Worm (Caenorhabditis elegans) whole organism, L2 larva: ENCODE data around the gene ZK1098.2.

Experiments
- C34F6.9 ChIP-seq: fragments of 150-350 bp; optimal IDR thresholded peaks from 2 replicates; lab custom pipeline; 2014; ENCODE audit warnings: missing biosample characterization, missing genetic modification characterization
- F13H6.1 ChIP-seq: sonication (generic microtip); optimal IDR thresholded peaks from 2 replicates; lab custom pipeline; 2016; ENCODE audit warnings: missing genetic modification characterization, missing compliant biosample characterization
- R02D3.7 ChIP-seq: fragments of 150-350 bp; optimal IDR thresholded peaks from 2 replicates; lab custom pipeline; 2014; ENCODE audit warnings: missing biosample characterization, missing genetic modification characterization
- Y55F3AM.14 ChIP-seq: fragments of 200-800 bp; sonication (Bioruptor generic); optimal IDR thresholded peaks from 2 replicates; lab custom pipeline; 2018; ENCODE audit warnings: mild to moderate bottlenecking, missing genetic modification characterization, missing compliant biosample characterization
- ZK546.5 ChIP-seq: sonication (generic microtip); optimal IDR thresholded peaks from 2 replicates; lab custom pipeline; 2017; ENCODE audit warnings: missing biosample characterization, missing genetic modification characterization
- alr-1 ChIP-seq: fragments of 150-350 bp; optimal IDR thresholded peaks from 2 replicates; lab custom pipeline; 2014; ENCODE audit warnings: missing biosample characterization, missing genetic modification characterization
- aly-2 ChIP-seq: fragments of 150-350 bp; optimal IDR thresholded peaks from 2 replicates; lab custom pipeline; 2014; ENCODE audit warnings: missing biosample characterization, missing genetic modification characterization
- ama-1 ChIP-seq: fragments of 150-350 bp; optimal IDR thresholded peaks from 2 replicates; lab custom pipeline; 2018; ENCODE audit warnings: inconsistent platforms
- blmp-1 ChIP-seq: sonication (generic microtip); optimal IDR thresholded peaks from 2 replicates; lab custom pipeline; 2017; ENCODE audit warnings: missing genetic modification characterization, mild to moderate bottlenecking, missing compliant biosample characterization, antibody characterized with exemption, moderate library complexity; ENCODE audit not compliant: insufficient read depth
- ceh-16 ChIP-seq: fragments of 150-350 bp; optimal IDR thresholded peaks from 2 replicates; lab custom pipeline; 2014; ENCODE audit warnings: missing biosample characterization, missing genetic modification characterization
- ceh-82 ChIP-seq: fragments of 150-350 bp; optimal IDR thresholded peaks from 2 replicates; lab custom pipeline; 2014; ENCODE audit warnings: missing biosample characterization, missing genetic modification characterization
- crh-2 ChIP-seq: sonication (generic microtip); optimal IDR thresholded peaks from 2 replicates; lab custom pipeline; 2017; ENCODE audit warnings: missing biosample characterization, missing genetic modification characterization
- egl-27 ChIP-seq: sonication (generic microtip); optimal IDR thresholded peaks from 3 replicates; lab custom pipeline; 2017; ENCODE audit warnings: missing biosample characterization, missing genetic modification reagents, missing genetic modification characterization
- fos-1 ChIP-seq: fragments of 150-350 bp; optimal IDR thresholded peaks from 2 replicates; lab custom pipeline; 2014; ENCODE audit warnings: missing biosample characterization, missing genetic modification characterization
- gmeb-1 ChIP-seq: fragments of 150-350 bp; optimal IDR thresholded peaks from 2 replicates; lab custom pipeline; 2014; ENCODE audit warnings: missing biosample characterization, missing genetic modification characterization
- lin-11 ChIP-seq: fragments of 150-350 bp; sonication (generic microtip); optimal IDR thresholded peaks from 2 replicates; lab custom pipeline; 2014; ENCODE audit warnings: missing biosample characterization, missing genetic modification characterization, inconsistent platforms, mixed read lengths
- lin-13 ChIP-seq: fragments of 150-350 bp; optimal IDR thresholded peaks from 2 replicates; lab custom pipeline; 2014; ENCODE audit warnings: missing biosample characterization, missing genetic modification reagents, missing genetic modification characterization
- lin-39 ChIP-seq: fragments of 150-350 bp; optimal IDR thresholded peaks from 2 replicates; lab custom pipeline; 2014; ENCODE audit warnings: missing biosample characterization, missing genetic modification reagents, missing genetic modification characterization
- lsy-2 ChIP-seq, 2 experiments: fragments of 150-350 bp in 1 of 2; sonication (generic microtip) in 1 of 2; optimal IDR thresholded peaks; 2 replicates each; lab custom pipeline; 2014 to 2017; ENCODE audit warnings: missing biosample characterization in 2 of 2, missing genetic modification characterization in 2 of 2
- mab-5 ChIP-seq: fragments of 150-350 bp; optimal IDR thresholded peaks from 2 replicates; lab custom pipeline; 2014; ENCODE audit warnings: missing biosample characterization, missing genetic modification characterization
- mbf-1 ChIP-seq: sonication (generic microtip); optimal IDR thresholded peaks from 2 replicates; lab custom pipeline; 2017; ENCODE audit warnings: missing biosample characterization, missing genetic modification characterization
- mdl-1 ChIP-seq, 2 experiments: fragments of 150-350 bp in 1 of 2; sonication (generic microtip) in 1 of 2; optimal IDR thresholded peaks; 2 replicates each; lab custom pipeline; 2017; ENCODE audit warnings: missing biosample characterization in 2 of 2, missing genetic modification characterization in 2 of 2
- nhr-10 ChIP-seq: sonication (generic microtip); optimal IDR thresholded peaks from 2 replicates; lab custom pipeline; 2017; ENCODE audit warnings: missing biosample characterization, missing genetic modification characterization
- nhr-129 ChIP-seq: fragments of 150-350 bp; optimal IDR thresholded peaks from 2 replicates; lab custom pipeline; 2014; ENCODE audit warnings: missing biosample characterization, missing genetic modification characterization
- nhr-21 ChIP-seq: fragments of 150-350 bp; optimal IDR thresholded peaks from 2 replicates; lab custom pipeline; 2014; ENCODE audit warnings: missing biosample characterization, missing genetic modification characterization
- nhr-23 ChIP-seq: fragments of 150-350 bp; optimal IDR thresholded peaks from 2 replicates; lab custom pipeline; 2014; ENCODE audit warnings: missing biosample characterization, missing genetic modification reagents, missing genetic modification characterization
- nhr-25 ChIP-seq: fragments of 150-350 bp; sonication (generic microtip); optimal IDR thresholded peaks from 3 replicates; lab custom pipeline; 2014; ENCODE audit warnings: missing biosample characterization, missing genetic modification characterization
- nhr-6 ChIP-seq: fragments of 150-350 bp; optimal IDR thresholded peaks from 2 replicates; lab custom pipeline; 2014; ENCODE audit warnings: missing biosample characterization, missing genetic modification characterization
- peb-1 ChIP-seq: fragments of 150-350 bp; optimal IDR thresholded peaks from 2 replicates; lab custom pipeline; 2014; ENCODE audit warnings: missing biosample characterization, missing genetic modification characterization
- sem-4 ChIP-seq: fragments of 150-350 bp; optimal IDR thresholded peaks from 2 replicates; lab custom pipeline; 2014; ENCODE audit warnings: missing biosample characterization, missing genetic modification reagents, missing genetic modification characterization
- skn-1 ChIP-seq: sonication (generic microtip); optimal IDR thresholded peaks from 2 replicates; lab custom pipeline; 2017; ENCODE audit warnings: missing biosample characterization, missing genetic modification characterization
- sma-3 ChIP-seq: sonication (generic microtip); optimal IDR thresholded peaks from 2 replicates; lab custom pipeline; 2016; ENCODE audit warnings: missing genetic modification reagents, missing genetic modification characterization, missing compliant biosample characterization
- sma-9 ChIP-seq, 2 experiments: fragments of 150-350 bp in 1 of 2; sonication (generic microtip) in 1 of 2; optimal IDR thresholded peaks; 2 replicates each; lab custom pipeline; 2014 to 2016; ENCODE audit warnings: missing genetic modification characterization in 2 of 2, mild to moderate bottlenecking in 1 of 2, missing biosample characterization in 1 of 2, missing compliant biosample characterization in 1 of 2, missing genetic modification reagents in 1 of 2, moderate library complexity in 1 of 2
- snpc-4 ChIP-seq: fragments of 150-350 bp; optimal IDR thresholded peaks from 2 replicates; lab custom pipeline; 2014; ENCODE audit warnings: missing biosample characterization, missing genetic modification characterization
- unc-39 ChIP-seq: fragments of 150-350 bp; optimal IDR thresholded peaks from 2 replicates; lab custom pipeline; 2014; ENCODE audit warnings: missing biosample characterization, missing genetic modification characterization
- unc-55 ChIP-seq: fragments of 150-350 bp; sonication (generic microtip); optimal IDR thresholded peaks from 3 replicates; lab custom pipeline; 2014; ENCODE audit warnings: missing biosample characterization, missing genetic modification reagents, missing genetic modification characterization
- unc-62 ChIP-seq: fragments of 150-350 bp; optimal IDR thresholded peaks from 2 replicates; lab custom pipeline; 2014; ENCODE audit warnings: missing biosample characterization, missing genetic modification reagents, missing genetic modification characterization
- zag-1 ChIP-seq: fragments of 150-350 bp; optimal IDR thresholded peaks from 2 replicates; lab custom pipeline; 2014; ENCODE audit warnings: missing biosample characterization, missing genetic modification characterization
- ztf-11 ChIP-seq: sonication (generic microtip); optimal IDR thresholded peaks from 2 replicates; lab custom pipeline; 2017; ENCODE audit warnings: missing biosample characterization, missing genetic modification characterization
- ztf-4 ChIP-seq: fragments of 150-350 bp; optimal IDR thresholded peaks from 2 replicates; lab custom pipeline; 2014; ENCODE audit warnings: missing biosample characterization, missing genetic modification characterization

The ZK1098.2 gene

DNA sequence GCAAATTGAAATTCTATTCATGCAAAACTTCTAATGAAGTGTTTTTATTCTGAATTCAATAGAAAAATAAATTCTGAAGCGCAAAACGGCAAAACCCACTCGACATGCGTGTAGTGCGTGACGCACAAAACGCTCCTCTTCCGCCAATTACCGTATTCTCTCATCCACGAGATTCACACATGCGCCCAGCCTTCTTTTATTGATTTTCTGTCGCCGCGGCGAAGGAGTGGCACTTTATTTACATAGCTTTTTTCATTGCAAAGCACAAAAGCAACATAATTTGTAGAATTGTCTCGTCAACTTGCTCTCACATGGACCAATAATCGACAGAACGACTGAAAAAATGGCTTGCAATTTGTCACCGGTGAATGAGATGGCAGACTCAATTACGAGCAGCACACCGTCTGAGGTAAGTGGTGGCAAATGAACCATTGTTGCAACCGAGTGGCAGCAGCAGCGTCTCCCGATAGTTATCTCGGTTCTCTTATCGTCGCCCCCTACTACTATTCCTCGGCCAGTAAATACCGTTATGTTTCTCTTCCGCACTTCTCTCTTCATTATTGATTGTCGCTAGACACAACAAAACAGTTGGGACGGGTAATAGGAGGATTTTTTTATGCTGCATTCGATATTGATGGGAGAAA, 17.2 kb downstream of the ZK1098.2 start, which contains the start of gene unc-16:
Gene unc-16, plus strand, starts transcription at position 243 of the 644 bp plus-strand sequence.
- TF ChIP-seq mab-5: peak; percentile 80
- TF ChIP-seq Y55F3AM.14 (GFP tag; lab: Kevin White, UChicago): peak; percentile 2
- peak; percentile 83 for TF ChIP-seq snpc-4 (tag; lab: Kevin White, UChicago)
- no peak for TF ChIP-seq R02D3.7
- peak; percentile 90 for TF ChIP-seq lin-11
- peak; percentile 84 for TF ChIP-seq nhr-25 (tag; lab: Kevin White, UChicago)
- TF ChIP-seq nhr-10 (tag; lab: Kevin White, UChicago): no peak
- TF ChIP-seq F13H6.1 (tag; lab: Kevin White, UChicago): peak; percentile 91
- TF ChIP-seq alr-1: no peak
- peak; percentile 81 for TF ChIP-seq ceh-82 (tag; lab: Kevin White, UChicago)
- TF ChIP-seq sma-9 (GFP tag; optimal IDR thresholded peaks at IDR 0.05; lab: Kevin White, UChicago): peak; percentile 78
- no peak for TF ChIP-seq sma-9 (tag; optimal IDR thresholded peaks at IDR 0.05; lab: Kevin White, UChicago)
- peak; percentile 21 for TF ChIP-seq fos-1 (tag; lab: Kevin White, UChicago)
- no peak for TF ChIP-seq unc-62 (GFP tag; lab: Kevin White, UChicago)
- TF ChIP-seq lin-13 (GFP tag; lab: Kevin White, UChicago): peak; percentile 69
- peak; percentile 75 for TF ChIP-seq gmeb-1 (tag; lab: Kevin White, UChicago)
- peak; percentile 99 to 100 for TF ChIP-seq lsy-2 (tag; optimal IDR thresholded peaks at IDR 0.05; lab: Kevin White, UChicago)
- peak; percentile 9 for TF ChIP-seq ZK546.5 (tag; lab: Kevin White, UChicago)
- no peak for TF ChIP-seq lin-39 (tag; lab: Kevin White, UChicago)
- TF ChIP-seq unc-55 (GFP tag; lab: Kevin White, UChicago): peak; percentile 96
- no peak for TF ChIP-seq ceh-16 (tag; lab: Kevin White, UChicago)
- peak; percentile 66 for TF ChIP-seq zag-1 (tag; lab: Kevin White, UChicago)
- peak; percentile 85 for TF ChIP-seq nhr-129 (tag; lab: Kevin White, UChicago)
- peak; percentile 64 to 91 for TF ChIP-seq mdl-1 (tag; optimal IDR thresholded peaks at IDR 0.05; lab: Kevin White, UChicago)
- TF ChIP-seq nhr-23 (tag; lab: Kevin White, UChicago): no peak
- no peak for TF ChIP-seq aly-2 (tag; lab: Kevin White, UChicago)
- peak; percentile 89 for TF ChIP-seq crh-2
- TF ChIP-seq nhr-21: peak; percentile 76
- peak; percentile 80 for TF ChIP-seq sma-3 (GFP tag; lab: Kevin White, UChicago)
- peak; percentile 98 for TF ChIP-seq C34F6.9 (tag; lab: Kevin White, UChicago)
- peak; percentile 54 for TF ChIP-seq nhr-6 (tag; lab: Kevin White, UChicago)
- TF ChIP-seq mbf-1: no peak
- no peak for TF ChIP-seq blmp-1 (tag; lab: Kevin White, UChicago)
- peak; percentile 82 for TF ChIP-seq sem-4 (tag; lab: Kevin White, UChicago)
- TF ChIP-seq ztf-4 (tag; lab: Kevin White, UChicago): peak; percentile 62
- TF ChIP-seq ama-1 (lab: Kevin White, UChicago): peak; percentile 84
- TF ChIP-seq skn-1 (tag; lab: Kevin White, UChicago): no peak
- no peak for TF ChIP-seq ztf-11
- peak; percentile 73 for TF ChIP-seq egl-27 (tag; lab: Kevin White, UChicago)

DNA sequence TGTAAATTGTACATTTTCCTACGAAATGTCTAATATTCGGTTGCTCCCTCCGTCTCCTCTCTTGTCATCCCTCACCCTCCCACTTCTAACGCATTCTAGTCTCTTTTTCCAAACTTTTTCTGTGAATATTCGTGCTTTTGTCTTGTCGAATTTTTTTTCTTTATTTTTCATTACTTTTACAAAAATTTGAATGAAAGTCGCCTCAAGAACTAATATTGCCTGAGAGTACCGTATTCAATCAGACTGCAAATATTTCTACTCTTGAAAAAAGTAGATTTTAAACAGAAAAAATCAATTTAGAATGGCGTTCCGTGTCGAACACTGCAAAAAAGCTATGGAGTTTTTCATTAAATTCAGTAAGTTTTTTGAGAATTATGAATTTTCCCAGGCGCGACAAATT, 27.3 kb downstream of the ZK1098.2 start, which contains the start of gene ZK1098.11:
Gene ZK1098.11, plus strand, starts transcription at position 301 of the 400 bp plus-strand sequence.
- no peak for TF ChIP-seq ztf-11

DNA sequence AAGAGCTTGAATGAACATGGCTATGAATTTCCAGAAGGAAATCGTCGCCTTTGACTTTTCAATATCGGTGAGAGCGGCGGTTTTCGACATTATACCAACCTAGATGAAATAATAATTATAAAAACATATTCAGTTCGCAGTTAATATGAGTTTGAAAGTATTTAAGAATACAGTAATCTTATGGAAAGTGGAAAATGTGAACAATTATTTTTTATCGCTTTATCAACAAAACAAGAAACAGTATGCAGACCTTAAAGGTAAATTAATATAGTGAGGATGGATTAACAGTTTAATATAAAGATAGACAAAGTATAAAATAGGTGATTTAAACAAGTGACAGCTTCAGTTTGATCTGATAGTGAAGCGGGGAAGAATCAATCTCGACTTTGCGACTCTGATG, 29.5 kb downstream of the ZK1098.2 start, which contains the start of gene C48B4.6:
Gene C48B4.6, minus strand, starts transcription at position 101 of the 400 bp plus-strand sequence.
- no peak for TF ChIP-seq egl-27 (tag; lab: Kevin White, UChicago)
- no peak for TF ChIP-seq mab-5
- no peak for TF ChIP-seq ama-1 (lab: Kevin White, UChicago)
- TF ChIP-seq nhr-129 (tag; lab: Kevin White, UChicago): no peak
- TF ChIP-seq peb-1 (tag; lab: Kevin White, UChicago): no peak
- no peak for TF ChIP-seq ztf-4 (tag; lab: Kevin White, UChicago)
- no peak for TF ChIP-seq ztf-11
- no peak for TF ChIP-seq R02D3.7
- no peak for TF ChIP-seq sma-9 (GFP tag; optimal IDR thresholded peaks at IDR 0.05; lab: Kevin White, UChicago)
- no peak for TF ChIP-seq sma-9 (tag; optimal IDR thresholded peaks at IDR 0.05; lab: Kevin White, UChicago)
- no peak for TF ChIP-seq lin-13 (GFP tag; lab: Kevin White, UChicago)
- TF ChIP-seq gmeb-1 (tag; lab: Kevin White, UChicago): no peak
- no peak for TF ChIP-seq unc-39 (tag; lab: Kevin White, UChicago)
